Fruit fly (Drosophila melanogaster): ENCODE results near the gene CG42779.

The CG42779 gene

DNA sequence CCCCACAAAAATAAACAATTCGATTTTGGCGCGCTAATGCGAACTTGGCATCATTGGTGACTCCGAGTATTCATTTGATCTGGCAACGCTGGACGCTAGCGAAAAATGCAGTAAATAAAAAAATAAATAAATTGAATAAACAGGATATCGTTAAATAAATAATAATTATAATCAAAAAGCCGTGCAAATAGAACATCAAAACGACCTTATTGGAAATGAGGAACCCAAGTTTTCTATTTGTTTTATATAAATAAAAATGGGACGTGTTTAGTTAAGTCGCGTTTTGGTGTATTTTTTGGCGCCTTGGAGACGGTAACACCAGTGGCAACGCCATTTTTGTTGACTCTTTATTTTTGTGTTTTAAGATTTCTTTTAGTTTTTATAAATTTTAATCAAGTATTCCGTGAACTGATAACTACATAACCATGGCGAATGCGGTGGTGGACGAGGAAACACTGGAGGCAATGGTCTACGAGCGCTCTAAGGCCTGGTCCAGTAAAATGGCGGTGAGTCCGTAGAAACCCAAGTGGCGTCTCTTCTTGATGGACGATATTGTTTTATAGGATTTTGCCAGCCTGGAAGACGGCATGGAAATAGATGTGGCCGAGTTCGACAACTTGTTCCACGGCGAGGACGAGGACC is 33.3 kb upstream of the CG42779 start, which contains the start of gene cal1 (continued):
- TF ChIP-seq CG5180 (GFP tag; optimal IDR thresholded peaks at IDR 0.05) (no peak), phol (tag; optimal IDR thresholded peaks at IDR 0.05) (peak; percentile 95), amos (GFP tag; IDR thresholded peaks at IDR 0.05; ENCODE audit: partially characterized antibody) (0 out of 2 replicates have a peak, but pooled peaks have one; percentile 26), CG4617 (GFP tag; optimal IDR thresholded peaks at IDR 0.05; ENCODE audit: borderline replicate concordance) (peak; percentile 51), CG12391 (tag; optimal IDR thresholded peaks at IDR 0.05) (peak; percentile 28), trem (tag; optimal IDR thresholded peaks at IDR 0.05) (peak; percentile 70), Hr78 (GFP tag; optimal IDR thresholded peaks at IDR 0.05) (no peak), CG18764 (GFP tag; optimal IDR thresholded peaks at IDR 0.05) (no peak), peb (GFP tag; IDR thresholded peaks at IDR 0.05) (no peak), CG9215 (GFP tag; IDR thresholded peaks at IDR 0.05) (no peak), YL-1 (GFP tag; optimal IDR thresholded peaks at IDR 0.05) (peak; percentile 73), gro (GFP tag; optimal IDR thresholded peaks at IDR 0.05) (no peak), Abd-B (GFP tag; optimal IDR thresholded peaks at IDR 0.05) (peak; percentile 33), H15 (GFP tag; IDR thresholded peaks at IDR 0.05) (no peak), CG31224 (GFP tag; IDR thresholded peaks at IDR 0.05) (no peak), CG15514 (GFP tag; optimal IDR thresholded peaks at IDR 0.05) (peak; percentile 64), Asciz (GFP tag; optimal IDR thresholded peaks at IDR 0.05) (no peak), CG11696 (GFP tag; IDR thresholded peaks at IDR 0.05) (no peak), HHEX (GFP tag; optimal IDR thresholded peaks at IDR 0.05) (no peak), Dp (GFP tag; optimal IDR thresholded peaks at IDR 0.05) (peak; percentile 97), Ets97D (GFP tag; optimal IDR thresholded peaks at IDR 0.05) (peak; percentile 15), CG14710 (tag; optimal IDR thresholded peaks at IDR 0.05) (peak; percentile 84), pzg (GFP tag; optimal IDR thresholded peaks at IDR 0.05) (peak; percentile 60), CG4424 (GFP tag; optimal IDR thresholded peaks at IDR 0.05) (no peak), CG2116 (GFP tag; optimal IDR thresholded peaks at IDR 0.05) (peak; percentile 61), grau (tag; optimal IDR thresholded peaks at IDR 0.05) (no peak), CG3407 (GFP tag; optimal IDR thresholded peaks at IDR 0.05) (no peak), stwl (tag; optimal IDR thresholded peaks at IDR 0.05) (peak; percentile 40), CG14667 (GFP tag; IDR thresholded peaks at IDR 0.05) (no peak), hkb (optimal IDR thresholded peaks at IDR 0.05) (peak; percentile 78), hkb (GFP tag; IDR thresholded peaks at IDR 0.05) (no peak), E2f2 (GFP tag; IDR thresholded peaks at IDR 0.05) (peak; percentile 97)

DNA sequence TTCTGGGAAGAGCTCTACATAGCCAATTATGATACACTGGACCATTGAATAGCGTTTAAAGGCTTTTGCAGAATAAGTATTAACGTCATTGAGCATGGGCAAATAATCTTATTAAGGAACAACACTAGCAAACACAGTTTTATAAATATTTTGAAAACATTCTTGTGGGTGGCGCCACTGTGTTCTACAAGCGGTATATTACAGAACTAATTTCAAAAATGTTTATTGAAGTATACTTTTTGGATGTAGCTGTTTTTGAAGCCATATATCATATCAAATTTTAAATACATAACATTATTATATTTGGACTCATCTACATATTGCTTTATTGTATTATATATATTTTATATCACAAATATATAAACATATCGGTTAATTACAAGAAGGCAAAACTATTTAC is 12.5 kb upstream of the CG42779 start:
- TF ChIP-seq Doc3 (GFP tag; IDR thresholded peaks at IDR 0.05; ENCODE audit: partially characterized antibody) (no peak), Dip3 (GFP tag; optimal IDR thresholded peaks at IDR 0.05) (no peak), CG7357 (GFP tag; IDR thresholded peaks at IDR 0.05) (no peak), CG34224 (GFP tag; IDR thresholded peaks at IDR 0.05; ENCODE audit: partially characterized antibody) (no peak), CG30431 (GFP tag; optimal IDR thresholded peaks at IDR 0.05) (no peak), CG8359 (GFP tag; optimal IDR thresholded peaks at IDR 0.05; ENCODE audit: borderline replicate concordance) (no peak), CG32532 (GFP tag; IDR thresholded peaks at IDR 0.05) (peak; percentile 20; the same call in 1 of the 2 replicates), NK7.1 (GFP tag; optimal IDR thresholded peaks at IDR 0.05) (no peak), stwl (tag; optimal IDR thresholded peaks at IDR 0.05) (peak; percentile 50), E2f1 (GFP tag; IDR thresholded peaks at IDR 0.05) (no peak), Hr78 (GFP tag; optimal IDR thresholded peaks at IDR 0.05) (no peak), CTCF (GFP tag; optimal IDR thresholded peaks at IDR 0.05) (peak; percentile 93), Oaz (GFP tag; IDR thresholded peaks at IDR 0.05) (no peak), Sry-δ (GFP tag; optimal IDR thresholded peaks at IDR 0.05) (no peak), CG13287 (GFP tag; IDR thresholded peaks at IDR 0.05; ENCODE audit: partially characterized antibody) (no peak; the same call in 1 of the 2 replicates), wek (GFP tag; optimal IDR thresholded peaks at IDR 0.05) (no peak), luna (GFP tag; optimal IDR thresholded peaks at IDR 0.05) (no peak), sd (tag; optimal IDR thresholded peaks at IDR 0.05) (peak; percentile 42), vvl (GFP tag; IDR thresholded peaks at IDR 0.05) (no peak)

Data from whole organism, embryonic.